Worm (Caenorhabditis elegans): Measurements from ENCODE around the gene dsb-1.

The dsb-1 gene

ce11 chrIV:12364964-12365363, 43.8 kb upstream of the dsb-1 start (continued):
- TF ChIP-seq pqm-1 (tag; optimal IDR thresholded peaks at IDR 0.05): no peak
- TF ChIP-seq ceh-32 (tag; optimal IDR thresholded peaks at IDR 0.05; ENCODE audit: poor library complexity): no peak
- no peak for TF ChIP-seq fos-1 (tag; optimal IDR thresholded peaks at IDR 0.05)
- TF ChIP-seq skn-1 (tag; optimal IDR thresholded peaks at IDR 0.05): no peak
- TF ChIP-seq nhr-102 (tag; optimal IDR thresholded peaks at IDR 0.05): no peak
- TF ChIP-seq nhr-111 (GFP tag; optimal IDR thresholded peaks at IDR 0.05): no peak
- no peak for TF ChIP-seq jun-1 (tag; optimal IDR thresholded peaks at IDR 0.05)
- no peak for TF ChIP-seq F10B5.3 (tag; optimal IDR thresholded peaks at IDR 0.05)
- no peak for TF ChIP-seq ZK546.5 (tag; optimal IDR thresholded peaks at IDR 0.05)
- no peak for TF ChIP-seq nhr-28 (tag; optimal IDR thresholded peaks at IDR 0.05)
- no peak for TF ChIP-seq nhr-41 (GFP tag; IDR thresholded peaks at IDR 0.05)
- no peak for TF ChIP-seq Y75B8A.6 (GFP tag; IDR thresholded peaks at IDR 0.05)
- 0 out of 2 replicates have a peak, but pooled peaks have one; percentile 6 for TF ChIP-seq dmd-6 (GFP tag; IDR thresholded peaks at IDR 0.05)
- no peak for TF ChIP-seq attf-4 (tag; optimal IDR thresholded peaks at IDR 0.05)
- no peak for TF ChIP-seq nhr-76 (tag; optimal IDR thresholded peaks at IDR 0.05)
- TF ChIP-seq nhr-42 (GFP tag; IDR thresholded peaks at IDR 0.05): no peak
- no peak for TF ChIP-seq saeg-2 (GFP tag; IDR thresholded peaks at IDR 0.05)
- TF ChIP-seq spr-3 (GFP tag; optimal IDR thresholded peaks at IDR 0.05): no peak
- no peak for TF ChIP-seq vab-7 (GFP tag; IDR thresholded peaks at IDR 0.05)
- no peak for TF ChIP-seq ztf-7 (tag; optimal IDR thresholded peaks at IDR 0.05)
- no peak for TF ChIP-seq nhr-48 (tag; optimal IDR thresholded peaks at IDR 0.05)
- no peak for TF ChIP-seq dmd-9 (GFP tag; IDR thresholded peaks at IDR 0.05)
- TF ChIP-seq spr-1 (tag; optimal IDR thresholded peaks at IDR 0.05): no peak
- TF ChIP-seq egl-27 (tag; optimal IDR thresholded peaks at IDR 0.05): no peak
- TF ChIP-seq mdl-1 (tag; optimal IDR thresholded peaks at IDR 0.05): peak in 1 of 2 experiments; percentile 38
- no peak for TF ChIP-seq aly-2 (tag; optimal IDR thresholded peaks at IDR 0.05)
- TF ChIP-seq aha-1 (tag): peak; percentile 65
- no peak for TF ChIP-seq madf-9 (GFP tag; conservative IDR thresholded peaks at IDR 0.05)
- no peak for TF ChIP-seq mes-2 (tag; optimal IDR thresholded peaks at IDR 0.05; ENCODE audit: poor library complexity, severe bottlenecking)
- TF ChIP-seq mxl-3 (GFP tag; optimal IDR thresholded peaks at IDR 0.05): peak; percentile 26
- TF ChIP-seq lin-39 (tag; optimal IDR thresholded peaks at IDR 0.05): no peak
- no peak for TF ChIP-seq tag-97 (GFP tag; IDR thresholded peaks at IDR 0.05)
- no peak for TF ChIP-seq cey-2 (tag; optimal IDR thresholded peaks at IDR 0.05; ENCODE audit: borderline replicate concordance, insufficient read depth)
- no peak for TF ChIP-seq D1046.2 (GFP tag; IDR thresholded peaks at IDR 0.05)
- no peak for TF ChIP-seq nhr-10 (tag; optimal IDR thresholded peaks at IDR 0.05)
- peak; percentile 68 for TF ChIP-seq hlh-11 (tag; optimal IDR thresholded peaks at IDR 0.05)
- TF ChIP-seq mep-1 (tag; optimal IDR thresholded peaks at IDR 0.05): peak; percentile 19
- TF ChIP-seq ceh-62 (tag; optimal IDR thresholded peaks at IDR 0.05): no peak
- TF ChIP-seq Y5F2A.4 (GFP tag; optimal IDR thresholded peaks at IDR 0.05): no peak
- peak; percentile 8 for TF ChIP-seq dpl-1 (GFP tag; optimal IDR thresholded peaks at IDR 0.05)
- TF ChIP-seq tra-1 (GFP tag; IDR thresholded peaks at IDR 0.05): no peak
- TF ChIP-seq ces-1 (GFP tag; optimal IDR thresholded peaks at IDR 0.05): no peak
- no peak for TF ChIP-seq F37D6.2 (tag; optimal IDR thresholded peaks at IDR 0.05)
- no peak for TF ChIP-seq daf-12 (tag; optimal IDR thresholded peaks at IDR 0.05)
- TF ChIP-seq daf-19 (GFP tag; conservative IDR thresholded peaks at IDR 0.05): no peak
- peak; percentile 56; the same call in 1 of the 2 replicates for TF ChIP-seq hmg-1.1 (GFP tag; IDR thresholded peaks at IDR 0.05)
- TF ChIP-seq lin-29 (GFP tag; IDR thresholded peaks at IDR 0.05): no peak
- TF ChIP-seq F26F4.8 (GFP tag; conservative IDR thresholded peaks at IDR 0.05): no peak
- TF ChIP-seq R02D3.7 (tag; optimal IDR thresholded peaks at IDR 0.05): no peak
- no peak for TF ChIP-seq lin-38 (GFP tag; IDR thresholded peaks at IDR 0.05)
